Fruit fly (Drosophila melanogaster): ENCODE measurements around the gene Nufip.

- no peak for TF ChIP-seq mld (GFP tag; IDR thresholded peaks at IDR 0.05; ENCODE audit: partially characterized antibody)
- TF ChIP-seq CG17568 (GFP tag; optimal IDR thresholded peaks at IDR 0.05) = no peak
- peak; percentile 47 for TF ChIP-seq slbo (GFP tag; IDR thresholded peaks at IDR 0.05)
- no peak for TF ChIP-seq sisA (GFP tag; IDR thresholded peaks at IDR 0.05)
- no peak for TF ChIP-seq Rfx (GFP tag; IDR thresholded peaks at IDR 0.05)
- TF ChIP-seq CG4854 (GFP tag; optimal IDR thresholded peaks at IDR 0.05) = no peak
- TF ChIP-seq Antp (GFP tag; optimal IDR thresholded peaks at IDR 0.05) = no peak
- no peak for TF ChIP-seq odd (GFP tag; optimal IDR thresholded peaks at IDR 0.05)
- no peak for TF ChIP-seq ssp (GFP tag; IDR thresholded peaks at IDR 0.05)
- no peak for TF ChIP-seq CG12219 (GFP tag; optimal IDR thresholded peaks at IDR 0.05)
- TF ChIP-seq CG1602 (GFP tag; optimal IDR thresholded peaks at IDR 0.05) = no peak
- 0 out of 2 replicates have a peak, but pooled peaks have one; percentile 26 for TF ChIP-seq CG17328 (GFP tag; IDR thresholded peaks at IDR 0.05)
- TF ChIP-seq E2f2 (GFP tag; IDR thresholded peaks at IDR 0.05) = no peak
Measured at dm6 chr3L:18771095-18772013, 23.2 kb upstream of the Nufip start.

Measured in whole organism, embryonic.